ENCODE assay signal across 1 fruit fly cellular context in the genomic region with DNA sequence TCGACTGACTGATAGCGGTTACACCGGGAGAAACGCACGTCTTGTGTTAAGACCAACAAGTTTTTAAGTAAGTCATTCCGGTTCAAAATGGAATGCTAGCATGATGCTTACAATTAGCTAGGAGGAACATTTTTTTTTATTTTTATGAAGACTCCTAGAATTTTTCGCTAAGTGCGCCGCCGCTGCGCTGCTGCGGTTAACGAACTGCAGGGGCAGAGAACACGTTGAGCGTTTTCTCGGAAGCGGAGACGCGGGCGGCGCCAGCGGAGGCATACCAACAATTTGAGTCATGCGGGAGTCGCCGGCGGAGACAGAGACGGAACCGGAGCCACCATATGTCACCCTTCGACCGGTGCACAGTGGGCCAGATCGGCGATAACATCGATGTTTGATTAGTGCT.
TF ChIP-seq lines count a peak whose summit lies in the region.

No protein-coding gene starts in this region.

TF ChIP-seq in whole organism, embryonic, 481 proteins besides CTCF, POLR2A, EP300 and RAD21 (continued from another document and continues in another):
- TF ChIP-seq CG32532 (GFP tag; IDR thresholded peaks at IDR 0.05; lab: Robert Waterston, UW) (peak; percentile 92), NC2β (GFP tag; optimal IDR thresholded peaks at IDR 0.05; lab: Kevin White, UChicago) (peak; percentile 97), Nf-YB (GFP tag; optimal IDR thresholded peaks at IDR 0.05; lab: Kevin White, UChicago) (peak; percentile 79), yki (optimal IDR thresholded peaks at IDR 0.05; lab: Kevin White, UChicago) (no peak), CG11456 (GFP tag; IDR thresholded peaks at IDR 0.05; lab: Robert Waterston, UW) (peak; percentile 97), Tbp (GFP tag; optimal IDR thresholded peaks at IDR 0.05; lab: Kevin White, UChicago) (no peak), nom (GFP tag; optimal IDR thresholded peaks at IDR 0.05; lab: Kevin White, UChicago) (peak; percentile 97), CG34376 (GFP tag; optimal IDR thresholded peaks at IDR 0.05; lab: Kevin White, UChicago) (peak; percentile 81), CG8944 (GFP tag; optimal IDR thresholded peaks at IDR 0.05; lab: Kevin White, UChicago) (peak; percentile 98), CG14965 (GFP tag; optimal IDR thresholded peaks at IDR 0.05; lab: Kevin White, UChicago; ENCODE audit: borderline replicate concordance) (peak; percentile 86), Ada2b (GFP tag; IDR thresholded peaks at IDR 0.05; lab: Robert Waterston, UW) (peak; percentile 97), bowl (GFP tag; IDR thresholded peaks at IDR 0.05; lab: Robert Waterston, UW) (peak; percentile 93), CG13296 (GFP tag; optimal IDR thresholded peaks at IDR 0.05; lab: Kevin White, UChicago) (peak; percentile 96), cato (GFP tag; optimal IDR thresholded peaks at IDR 0.05; lab: Kevin White, UChicago; ENCODE audit: borderline replicate concordance) (peak; percentile 92), Lpt (GFP tag; optimal IDR thresholded peaks at IDR 0.05; lab: Kevin White, UChicago) (no peak), slou (GFP tag; optimal IDR thresholded peaks at IDR 0.05; lab: Kevin White, UChicago) (peak; percentile 85), CG7839 (tag; optimal IDR thresholded peaks at IDR 0.05; lab: Kevin White, UChicago) (peak; percentile 97), Hmr (GFP tag; optimal IDR thresholded peaks at IDR 0.05; lab: Kevin White, UChicago) (peak; percentile 96), toy (GFP tag; IDR thresholded peaks at IDR 0.05; lab: Robert Waterston, UW) (peak; percentile 89), MTF-1 (GFP tag; optimal IDR thresholded peaks at IDR 0.05; lab: Kevin White, UChicago; ENCODE audit: borderline replicate concordance) (peak; percentile 91), CG3163 (GFP tag; optimal IDR thresholded peaks at IDR 0.05; lab: Kevin White, UChicago) (peak; percentile 84), Ets65A (GFP tag; lab: Kevin White, UChicago) (peak; percentile 99), B-H2 (GFP tag; optimal IDR thresholded peaks at IDR 0.05; lab: Kevin White, UChicago) (peak; percentile 85), odd (GFP tag; optimal IDR thresholded peaks at IDR 0.05; lab: Kevin White, UChicago) (peak; percentile 94), pnt (GFP tag; optimal IDR thresholded peaks at IDR 0.05; lab: Kevin White, UChicago) (peak; percentile 97), jing (GFP tag; optimal IDR thresholded peaks at IDR 0.05; lab: Kevin White, UChicago) (peak; percentile 94), CG16863 (GFP tag; optimal IDR thresholded peaks at IDR 0.05; lab: Kevin White, UChicago) (peak; percentile 98), pho (GFP tag; optimal IDR thresholded peaks at IDR 0.05; lab: Kevin White, UChicago) (peak; percentile 94), lola (GFP tag; optimal IDR thresholded peaks at IDR 0.05; lab: Kevin White, UChicago) (peak in 1 of 3 experiments; percentile 92), p53 (GFP tag; optimal IDR thresholded peaks at IDR 0.05; lab: Kevin White, UChicago) (peak; percentile 85), Usf (GFP tag; optimal IDR thresholded peaks at IDR 0.05; lab: Kevin White, UChicago) (peak; percentile 88), CG3281 (GFP tag; optimal IDR thresholded peaks at IDR 0.05; lab: Kevin White, UChicago) (peak; percentile 93), D19B (GFP tag; optimal IDR thresholded peaks at IDR 0.05; lab: Kevin White, UChicago) (peak; percentile 79), tap (tag; optimal IDR thresholded peaks at IDR 0.05; lab: Kevin White, UChicago) (peak; percentile 96), Max (GFP tag; optimal IDR thresholded peaks at IDR 0.05; lab: Kevin White, UChicago) (peak; percentile 94), Xrp1 (GFP tag; IDR thresholded peaks at IDR 0.05; lab: Robert Waterston, UW) (peak; percentile 98), grau (tag; optimal IDR thresholded peaks at IDR 0.05; lab: Kevin White, UChicago) (peak; percentile 94), CrebB (tag; optimal IDR thresholded peaks at IDR 0.05; lab: Kevin White, UChicago) (peak; percentile 93), CG7786 (GFP tag; optimal IDR thresholded peaks at IDR 0.05; lab: Kevin White, UChicago) (peak; percentile 97), CG9437 (GFP tag; optimal IDR thresholded peaks at IDR 0.05; lab: Kevin White, UChicago) (peak; percentile 85), ab (GFP tag; optimal IDR thresholded peaks at IDR 0.05; lab: Kevin White, UChicago) (peak; percentile 85), CG10959 (GFP tag; IDR thresholded peaks at IDR 0.05; lab: Robert Waterston, UW) (peak; percentile 94), fru (optimal IDR thresholded peaks at IDR 0.05; lab: Kevin White, UChicago) (no peak), CG12744 (GFP tag; optimal IDR thresholded peaks at IDR 0.05; lab: Kevin White, UChicago) (peak; percentile 94), az2 (GFP tag; optimal IDR thresholded peaks at IDR 0.05; lab: Kevin White, UChicago) (peak; percentile 98), HmgD (GFP tag; optimal IDR thresholded peaks at IDR 0.05; lab: Kevin White, UChicago) (peak; percentile 91), pum (GFP tag; optimal IDR thresholded peaks at IDR 0.05; lab: Kevin White, UChicago) (peak; percentile 97), CG1602 (GFP tag; optimal IDR thresholded peaks at IDR 0.05; lab: Kevin White, UChicago) (peak; percentile 93), E2f2 (GFP tag; IDR thresholded peaks at IDR 0.05; lab: Robert Waterston, UW) (peak; percentile 82), Opbp (GFP tag; IDR thresholded peaks at IDR 0.05; lab: Robert Waterston, UW; ENCODE audit: partially characterized antibody) (no peak), CG3407 (GFP tag; optimal IDR thresholded peaks at IDR 0.05; lab: Kevin White, UChicago) (peak; percentile 94), crc (GFP tag; optimal IDR thresholded peaks at IDR 0.05; lab: Kevin White, UChicago) (peak; percentile 95), da (GFP tag; optimal IDR thresholded peaks at IDR 0.05; lab: Kevin White, UChicago) (peak; percentile 92), CG17359 (tag; optimal IDR thresholded peaks at IDR 0.05; lab: Kevin White, UChicago) (peak; percentile 97), zen (tag; optimal IDR thresholded peaks at IDR 0.05; lab: Kevin White, UChicago) (peak; percentile 90), CG18599 (GFP tag; optimal IDR thresholded peaks at IDR 0.05; lab: Kevin White, UChicago) (peak; percentile 97), gcm (GFP tag; optimal IDR thresholded peaks at IDR 0.05; lab: Kevin White, UChicago) (peak; percentile 97), CG12155 (GFP tag; optimal IDR thresholded peaks at IDR 0.05; lab: Kevin White, UChicago) (peak; percentile 93), abd-A (tag; optimal IDR thresholded peaks at IDR 0.05; lab: Kevin White, UChicago) (peak; percentile 50), eyg (GFP tag; optimal IDR thresholded peaks at IDR 0.05; lab: Kevin White, UChicago) (peak; percentile 94), CG17385 (GFP tag; optimal IDR thresholded peaks at IDR 0.05; lab: Kevin White, UChicago) (peak; percentile 94), CG12659 (GFP tag; optimal IDR thresholded peaks at IDR 0.05; lab: Kevin White, UChicago) (peak; percentile 98), CG43689 (GFP tag; IDR thresholded peaks at IDR 0.05; lab: Robert Waterston, UW) (peak; percentile 96), sens-2 (GFP tag; IDR thresholded peaks at IDR 0.05; lab: Robert Waterston, UW) (peak; percentile 98), seq (GFP tag; IDR thresholded peaks at IDR 0.05; lab: Robert Waterston, UW) (peak; percentile 96), CG17361 (GFP tag; IDR thresholded peaks at IDR 0.05; lab: Robert Waterston, UW) (peak; percentile 95), hbn (GFP tag; IDR thresholded peaks at IDR 0.05; lab: Robert Waterston, UW; ENCODE audit: partially characterized antibody) (no peak), Stat92E (GFP tag; optimal IDR thresholded peaks at IDR 0.05; lab: Kevin White, UChicago) (peak in 1 of 3 experiments; percentile 98), C15 (GFP tag; IDR thresholded peaks at IDR 0.05; lab: Robert Waterston, UW) (peak; percentile 92), CG17912 (GFP tag; optimal IDR thresholded peaks at IDR 0.05; lab: Kevin White, UChicago) (peak; percentile 93), CG2889 (GFP tag; IDR thresholded peaks at IDR 0.05; lab: Robert Waterston, UW) (peak; percentile 96), Rfx (GFP tag; IDR thresholded peaks at IDR 0.05; lab: Robert Waterston, UW) (peak; percentile 97), slbo (GFP tag; IDR thresholded peaks at IDR 0.05; lab: Robert Waterston, UW) (peak; percentile 97), esg (GFP tag; conservative IDR thresholded peaks at IDR 0.05; lab: Robert Waterston, UW) (peak; percentile 97), Hmx (GFP tag; optimal IDR thresholded peaks at IDR 0.05; lab: Kevin White, UChicago) (peak; percentile 80), GATAe (GFP tag; conservative IDR thresholded peaks at IDR 0.05; lab: Robert Waterston, UW) (peak; percentile 96), ATbp (GFP tag; optimal IDR thresholded peaks at IDR 0.05; lab: Kevin White, UChicago) (peak; percentile 97), Sry-δ (GFP tag; optimal IDR thresholded peaks at IDR 0.05; lab: Kevin White, UChicago) (peak; percentile 75), sc (optimal IDR thresholded peaks at IDR 0.05; lab: Kevin White, UChicago) (no peak), sc (GFP tag; optimal IDR thresholded peaks at IDR 0.05; lab: Kevin White, UChicago) (peak; percentile 94), pb (GFP tag; optimal IDR thresholded peaks at IDR 0.05; lab: Kevin White, UChicago) (peak; percentile 98), row (GFP tag; IDR thresholded peaks at IDR 0.05; lab: Robert Waterston, UW) (peak; percentile 98), ci (GFP tag; IDR thresholded peaks at IDR 0.05; lab: Robert Waterston, UW) (peak; percentile 99), pita (GFP tag; optimal IDR thresholded peaks at IDR 0.05; lab: Kevin White, UChicago) (no peak), CG34422 (GFP tag; IDR thresholded peaks at IDR 0.05; lab: Robert Waterston, UW) (peak; percentile 97), grn (GFP tag; optimal IDR thresholded peaks at IDR 0.05; lab: Kevin White, UChicago) (peak; percentile 87), Elba2 (GFP tag; optimal IDR thresholded peaks at IDR 0.05; lab: Kevin White, UChicago) (peak; percentile 45), CG15601 (tag; optimal IDR thresholded peaks at IDR 0.05; lab: Kevin White, UChicago) (peak; percentile 92), CG9797 (GFP tag; optimal IDR thresholded peaks at IDR 0.05; lab: Kevin White, UChicago) (peak; percentile 53), CG7271 (tag; optimal IDR thresholded peaks at IDR 0.05; lab: Kevin White, UChicago) (peak; percentile 67), ken (GFP tag; IDR thresholded peaks at IDR 0.05; lab: Robert Waterston, UW) (peak; percentile 99), fd64A (GFP tag; optimal IDR thresholded peaks at IDR 0.05; lab: Kevin White, UChicago) (peak; percentile 96), CG31365 (tag; optimal IDR thresholded peaks at IDR 0.05; lab: Kevin White, UChicago) (peak; percentile 81), nerfin-2 (GFP tag; IDR thresholded peaks at IDR 0.05; lab: Robert Waterston, UW; ENCODE audit: partially characterized antibody) (no peak), Hey (tag; optimal IDR thresholded peaks at IDR 0.05; lab: Kevin White, UChicago) (peak; percentile 80), NK7.1 (GFP tag; optimal IDR thresholded peaks at IDR 0.05; lab: Kevin White, UChicago) (peak; percentile 95), fu2 (GFP tag; optimal IDR thresholded peaks at IDR 0.05; lab: Kevin White, UChicago) (peak; percentile 92), CG13287 (GFP tag; IDR thresholded peaks at IDR 0.05; lab: Robert Waterston, UW; ENCODE audit: partially characterized antibody) (peak; percentile 12; the same call in 1 of the 2 replicates), Asciz (GFP tag; optimal IDR thresholded peaks at IDR 0.05; lab: Kevin White, UChicago) (peak; percentile 97), CG1832 (GFP tag; optimal IDR thresholded peaks at IDR 0.05; lab: Kevin White, UChicago) (peak; percentile 29), HLH3B (GFP tag; IDR thresholded peaks at IDR 0.05; lab: Robert Waterston, UW) (peak; percentile 98), bab2 (GFP tag; optimal IDR thresholded peaks at IDR 0.05; lab: Kevin White, UChicago) (peak; percentile 97), CG1792 (GFP tag; optimal IDR thresholded peaks at IDR 0.05; lab: Kevin White, UChicago) (peak; percentile 96), CG6272 (GFP tag; IDR thresholded peaks at IDR 0.05; lab: Robert Waterston, UW) (peak; percentile 92), sim (GFP tag; IDR thresholded peaks at IDR 0.05; lab: Robert Waterston, UW) (peak; percentile 95), CG2712 (tag; optimal IDR thresholded peaks at IDR 0.05; lab: Kevin White, UChicago) (peak; percentile 97), aop (GFP tag; IDR thresholded peaks at IDR 0.05; lab: Robert Waterston, UW) (peak; percentile 97), gro (GFP tag; optimal IDR thresholded peaks at IDR 0.05; lab: Kevin White, UChicago) (peak; percentile 93), CG17612 (GFP tag; IDR thresholded peaks at IDR 0.05; lab: Robert Waterston, UW) (peak; percentile 92), stwl (tag; optimal IDR thresholded peaks at IDR 0.05; lab: Kevin White, UChicago) (peak; percentile 40), CG7556 (GFP tag; optimal IDR thresholded peaks at IDR 0.05; lab: Kevin White, UChicago) (peak; percentile 94), CG6683 (GFP tag; optimal IDR thresholded peaks at IDR 0.05; lab: Kevin White, UChicago) (peak; percentile 89), caup (GFP tag; optimal IDR thresholded peaks at IDR 0.05; lab: Kevin White, UChicago; ENCODE audit: severe bottlenecking) (peak; percentile 95), BtbVII (GFP tag; optimal IDR thresholded peaks at IDR 0.05; lab: Kevin White, UChicago) (peak; percentile 96), CG1647 (GFP tag; optimal IDR thresholded peaks at IDR 0.05; lab: Kevin White, UChicago) (peak; percentile 97), prd (optimal IDR thresholded peaks at IDR 0.05; lab: Kevin White, UChicago) (no peak), prd (GFP tag; IDR thresholded peaks at IDR 0.05; lab: Robert Waterston, UW) (peak; percentile 98), onecut (GFP tag; IDR thresholded peaks at IDR 0.05; lab: Robert Waterston, UW) (peak; percentile 95), CG4282 (GFP tag; optimal IDR thresholded peaks at IDR 0.05; lab: Kevin White, UChicago) (peak; percentile 92), CG12104 (GFP tag; optimal IDR thresholded peaks at IDR 0.05; lab: Kevin White, UChicago) (peak; percentile 95), CoRest (tag; optimal IDR thresholded peaks at IDR 0.05; lab: Kevin White, UChicago) (peak; percentile 96), Side (GFP tag; optimal IDR thresholded peaks at IDR 0.05; lab: Kevin White, UChicago) (peak; percentile 97), fd96Cb (tag; optimal IDR thresholded peaks at IDR 0.05; lab: Kevin White, UChicago) (peak; percentile 95), sob (GFP tag; IDR thresholded peaks at IDR 0.05; lab: Robert Waterston, UW) (peak; percentile 98), Atf3 (GFP tag; optimal IDR thresholded peaks at IDR 0.05; lab: Kevin White, UChicago) (peak; percentile 98), Dek (tag; optimal IDR thresholded peaks at IDR 0.05; lab: Kevin White, UChicago) (peak; percentile 94)
